Fruit fly (Drosophila melanogaster): Measurements from ENCODE around the gene CG4572.

CG4572 gene

dm6 chr3R:19910302-19911029 lies 46.3 kb upstream of the CG4572 start:
- TF ChIP-seq lola (GFP tag; optimal IDR thresholded peaks at IDR 0.05) (no peak), GATAd (GFP tag; optimal IDR thresholded peaks at IDR 0.05) (no peak), br (GFP tag; optimal IDR thresholded peaks at IDR 0.05) (peak; percentile 7), CrebA (GFP tag; optimal IDR thresholded peaks at IDR 0.05; ENCODE audit: borderline replicate concordance) (no peak), Hr83 (GFP tag; optimal IDR thresholded peaks at IDR 0.05; ENCODE audit: poor library complexity, severe bottlenecking) (no peak), Jra (GFP tag; optimal IDR thresholded peaks at IDR 0.05) (no peak), Rel (GFP tag; optimal IDR thresholded peaks at IDR 0.05) (no peak), Rel (tag; optimal IDR thresholded peaks at IDR 0.05) (peak; percentile 83), sv (GFP tag; optimal IDR thresholded peaks at IDR 0.05) (no peak), Sp1 (GFP tag; optimal IDR thresholded peaks at IDR 0.05) (no peak), Mio (GFP tag; optimal IDR thresholded peaks at IDR 0.05) (no peak), pan (optimal IDR thresholded peaks at IDR 0.05) (no peak), dsf (GFP tag; optimal IDR thresholded peaks at IDR 0.05; ENCODE audit: borderline replicate concordance) (no peak)

- TF ChIP-seq CG9705 (GFP tag; optimal IDR thresholded peaks at IDR 0.05) = no peak
- no peak for TF ChIP-seq rgr (GFP tag; optimal IDR thresholded peaks at IDR 0.05)
- no peak for TF ChIP-seq Jra (GFP tag; optimal IDR thresholded peaks at IDR 0.05)
- TF ChIP-seq HLH106 (tag; optimal IDR thresholded peaks at IDR 0.05) = no peak
- TF ChIP-seq usp (GFP tag; optimal IDR thresholded peaks at IDR 0.05) = no peak
- no peak for TF ChIP-seq Mio (GFP tag; optimal IDR thresholded peaks at IDR 0.05)
- no peak for TF ChIP-seq N (GFP tag; optimal IDR thresholded peaks at IDR 0.05)
- no peak for TF ChIP-seq Vsx2 (GFP tag; optimal IDR thresholded peaks at IDR 0.05; ENCODE audit: partially characterized antibody)
- TF ChIP-seq Hr83 (GFP tag; optimal IDR thresholded peaks at IDR 0.05; ENCODE audit: poor library complexity, severe bottlenecking) = no peak
- TF ChIP-seq Dif (GFP tag; optimal IDR thresholded peaks at IDR 0.05; ENCODE audit: partially characterized antibody) = no peak
- no peak for TF ChIP-seq Abd-B (GFP tag; optimal IDR thresholded peaks at IDR 0.05)
Observed at dm6 chr3R:19909541-19910182, 45.5 kb upstream of the CG4572 start.

DNA sequence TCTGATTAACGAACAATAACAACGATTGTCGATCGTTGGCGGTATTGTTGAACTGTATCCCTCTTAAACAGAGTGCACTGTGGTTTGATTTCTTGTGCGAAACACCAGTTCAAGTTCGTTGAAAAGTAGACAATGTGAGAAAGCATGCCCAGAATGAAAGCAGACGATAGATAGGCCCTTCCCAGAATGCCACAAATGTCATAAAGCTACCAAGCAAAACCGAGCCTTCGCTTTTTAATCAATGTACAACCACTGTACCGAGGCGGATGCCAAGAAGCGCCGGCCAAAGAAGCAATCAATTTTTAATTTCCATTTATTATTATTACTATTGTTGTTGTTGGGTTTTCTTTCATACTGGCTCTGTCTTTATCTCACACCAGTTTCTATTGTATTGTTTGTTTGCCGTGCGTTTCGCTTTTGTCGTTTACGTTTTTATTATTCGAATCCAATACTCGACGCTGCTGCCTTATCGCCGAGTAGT lies 44.7 kb upstream of the CG4572 start:
- peak; percentile 40 for TF ChIP-seq sage (GFP tag; optimal IDR thresholded peaks at IDR 0.05)
- TF ChIP-seq Jra (GFP tag; optimal IDR thresholded peaks at IDR 0.05) = peak; percentile 56
- TF ChIP-seq rgr (GFP tag; optimal IDR thresholded peaks at IDR 0.05) = peak; percentile 87
- no peak for TF ChIP-seq Dfd (GFP tag; optimal IDR thresholded peaks at IDR 0.05)
- no peak for TF ChIP-seq Hr78 (GFP tag; optimal IDR thresholded peaks at IDR 0.05)
- no peak for TF ChIP-seq CrebA (GFP tag; optimal IDR thresholded peaks at IDR 0.05; ENCODE audit: borderline replicate concordance)
- TF ChIP-seq Abd-B (GFP tag; optimal IDR thresholded peaks at IDR 0.05) = no peak
- TF ChIP-seq woc (GFP tag; optimal IDR thresholded peaks at IDR 0.05) = peak; percentile 41
- no peak for TF ChIP-seq pan (optimal IDR thresholded peaks at IDR 0.05)
- no peak for TF ChIP-seq N (GFP tag; optimal IDR thresholded peaks at IDR 0.05)
- TF ChIP-seq Hnf4 (GFP tag; optimal IDR thresholded peaks at IDR 0.05) = peak; percentile 80
- peak; percentile 69 for TF ChIP-seq fru (GFP tag; optimal IDR thresholded peaks at IDR 0.05)
- peak; percentile 69 for TF ChIP-seq psq (GFP tag; optimal IDR thresholded peaks at IDR 0.05)
- no peak for TF ChIP-seq Myc (optimal IDR thresholded peaks at IDR 0.05)
- no peak for TF ChIP-seq GATAd (GFP tag; optimal IDR thresholded peaks at IDR 0.05)
- TF ChIP-seq foxo (GFP tag; optimal IDR thresholded peaks at IDR 0.05) = peak; percentile 5 to 85
- TF ChIP-seq Hr83 (GFP tag; optimal IDR thresholded peaks at IDR 0.05; ENCODE audit: poor library complexity, severe bottlenecking) = peak; percentile 45
- peak; percentile 88 for TF ChIP-seq h (GFP tag; optimal IDR thresholded peaks at IDR 0.05)
- peak; percentile 44 for TF ChIP-seq dmrt93B (GFP tag; optimal IDR thresholded peaks at IDR 0.05)
- peak; percentile 75 for TF ChIP-seq brk (GFP tag; optimal IDR thresholded peaks at IDR 0.05)
- peak; percentile 88 for TF ChIP-seq br (GFP tag; optimal IDR thresholded peaks at IDR 0.05)
- no peak for TF ChIP-seq usp (GFP tag; optimal IDR thresholded peaks at IDR 0.05)
- no peak for TF ChIP-seq dl (GFP tag; optimal IDR thresholded peaks at IDR 0.05; ENCODE audit: insufficient read depth in 1 of 2, partially characterized antibody in 2 of 2)
- TF ChIP-seq CG9705 (GFP tag; optimal IDR thresholded peaks at IDR 0.05) = no peak
- TF ChIP-seq Sp1 (GFP tag; optimal IDR thresholded peaks at IDR 0.05) = peak; percentile 39
- no peak for TF ChIP-seq jim (GFP tag; optimal IDR thresholded peaks at IDR 0.05)
- TF ChIP-seq Mio (GFP tag; optimal IDR thresholded peaks at IDR 0.05) = no peak
- TF ChIP-seq Vsx2 (GFP tag; optimal IDR thresholded peaks at IDR 0.05; ENCODE audit: partially characterized antibody) = no peak
- TF ChIP-seq Rel (GFP tag; optimal IDR thresholded peaks at IDR 0.05) = peak; percentile 17
- TF ChIP-seq Rel (tag; optimal IDR thresholded peaks at IDR 0.05) = no peak
- no peak for TF ChIP-seq Dif (GFP tag; optimal IDR thresholded peaks at IDR 0.05; ENCODE audit: partially characterized antibody)
- no peak for TF ChIP-seq tai (GFP tag; optimal IDR thresholded peaks at IDR 0.05)
- peak; percentile 83 for TF ChIP-seq ey (GFP tag; optimal IDR thresholded peaks at IDR 0.05)
- TF ChIP-seq lola (GFP tag; optimal IDR thresholded peaks at IDR 0.05) = no peak
- TF ChIP-seq dsf (GFP tag; optimal IDR thresholded peaks at IDR 0.05; ENCODE audit: borderline replicate concordance) = peak; percentile 23
- TF ChIP-seq OdsH (GFP tag; optimal IDR thresholded peaks at IDR 0.05) = peak; percentile 82
- TF ChIP-seq CG32264 (GFP tag; optimal IDR thresholded peaks at IDR 0.05) = peak; percentile 64
- peak; percentile 77 for TF ChIP-seq sv (GFP tag; optimal IDR thresholded peaks at IDR 0.05)
- TF ChIP-seq HLH106 (tag; optimal IDR thresholded peaks at IDR 0.05) = peak; percentile 40

All from whole organism, wandering third instar larva.